Fruit fly (Drosophila melanogaster) whole organism, embryonic: ENCODE data around the gene CG10348.

Experiments
- ATbp ChIP-seq: fragments of 200-800 bp; sonication (Bioruptor generic); optimal IDR thresholded peaks from 2 replicates; lab custom pipeline; 2017; ENCODE audit warnings: missing biosample characterization, mild to moderate bottlenecking, missing genetic modification characterization, missing genetic modification reagents
- Atf3 ChIP-seq: fragments of 200-800 bp; sonication (Bioruptor generic); optimal IDR thresholded peaks from 3 replicates; lab custom pipeline; 2016; ENCODE audit warnings: missing biosample characterization, missing genetic modification characterization
- Awh ChIP-seq: fragments of 200-800 bp; sonication (Bioruptor generic); IDR thresholded peaks from 2 replicates; pipeline ENCODE4, ENCODE4 v1.3.6; 2022; ENCODE audit warnings: missing biosample characterization, missing genetic modification characterization
- B-H1 ChIP-seq: fragments of 200-800 bp; sonication (Bioruptor generic); IDR thresholded peaks from 3 replicates; pipeline ENCODE4 v1.3.6; 2022; ENCODE audit warnings: missing biosample characterization, missing genetic modification characterization
- B-H2 ChIP-seq: fragments of 200-800 bp; sonication (Bioruptor generic); optimal IDR thresholded peaks from 2 replicates; lab custom pipeline; 2018; ENCODE audit warnings: missing biosample characterization, mild to moderate bottlenecking, missing genetic modification characterization
- CG10147 ChIP-seq: fragments of 200-800 bp; sonication (Bioruptor generic); optimal IDR thresholded peaks from 2 replicates; lab custom pipeline; 2019; ENCODE audit warnings: missing biosample characterization, mild to moderate bottlenecking, missing genetic modification characterization, moderate library complexity
- CG11696 ChIP-seq: fragments of 200-800 bp; sonication (Bioruptor generic); IDR thresholded peaks from 2 replicates; pipeline ENCODE4 v1.3.6; 2022; ENCODE audit warnings: missing biosample characterization, missing genetic modification characterization
- CG12942 ChIP-seq: fragments of 200-800 bp; sonication (Bioruptor generic); optimal IDR thresholded peaks from 3 replicates; lab custom pipeline; 2016; ENCODE audit warnings: missing biosample characterization, missing genetic modification characterization
- CG14965 ChIP-seq: fragments of 200-800 bp; sonication (Bioruptor generic); optimal IDR thresholded peaks from 2 replicates; lab custom pipeline; 2016; ENCODE audit warnings: missing biosample characterization, missing genetic modification characterization, borderline replicate concordance
- CG1602 ChIP-seq: fragments of 200-800 bp; sonication (Bioruptor generic); optimal IDR thresholded peaks from 3 replicates; lab custom pipeline; 2016; ENCODE audit warnings: missing biosample characterization, missing genetic modification characterization
- CG17361 ChIP-seq: fragments of 200-800 bp; sonication (Bioruptor generic); IDR thresholded peaks from 3 replicates; pipeline ENCODE4 v1.3.6; 2022; ENCODE audit warnings: missing biosample characterization, missing genetic modification characterization
- CG18011 ChIP-seq: fragments of 200-800 bp; sonication (Bioruptor generic); optimal IDR thresholded peaks from 2 replicates; lab custom pipeline; 2017; ENCODE audit warnings: missing biosample characterization, missing genetic modification characterization, mild to moderate bottlenecking, moderate library complexity, missing genotype
- CG18262 ChIP-seq: fragments of 200-800 bp; optimal IDR thresholded peaks from 3 replicates; lab custom pipeline; 2019; ENCODE audit warnings: missing biosample characterization, mild to moderate bottlenecking, missing genetic modification characterization, moderate library complexity
- CG2889 ChIP-seq: fragments of 200-800 bp; sonication (Bioruptor generic); IDR thresholded peaks from 3 replicates; pipeline ENCODE4 v1.3.6; 2022; ENCODE audit warnings: missing biosample characterization, missing genetic modification characterization
- CG3726 ChIP-seq: fragments of 200-800 bp; sonication (Bioruptor generic); IDR thresholded peaks from 3 replicates; pipeline ENCODE4, ENCODE4 v1.3.6; 2022; ENCODE audit warnings: missing biosample characterization, missing genetic modification characterization
- CG42726 ChIP-seq: fragments of 200-800 bp; sonication (Bioruptor generic); IDR thresholded peaks from 2 replicates; pipeline ENCODE4 v1.3.6; 2022; ENCODE audit warnings: missing biosample characterization, missing genetic modification characterization; ENCODE audit not compliant: partially characterized antibody
- CG4282 ChIP-seq: fragments of 200-800 bp; sonication (Bioruptor generic); optimal IDR thresholded peaks from 2 replicates; lab custom pipeline; 2016; ENCODE audit warnings: missing biosample characterization, missing genetic modification characterization
- CG4730 ChIP-seq: fragments of 200-800 bp; sonication (Bioruptor generic); IDR thresholded peaks from 2 replicates; pipeline ENCODE4 v1.3.6; 2022; ENCODE audit warnings: missing biosample characterization, missing genetic modification characterization
- CG6254 ChIP-seq: fragments of 200-800 bp; sonication (Bioruptor generic); optimal IDR thresholded peaks from 3 replicates; lab custom pipeline; 2017; ENCODE audit warnings: mild to moderate bottlenecking, missing biosample characterization, missing genetic modification reagents, missing genetic modification characterization
- CG7357 ChIP-seq: fragments of 200-800 bp; sonication (Bioruptor generic); IDR thresholded peaks from 3 replicates; pipeline ENCODE4 v1.3.6; 2022; ENCODE audit warnings: missing biosample characterization, missing genetic modification characterization
- Dip2 ChIP-seq: fragments of 200-800 bp; sonication (Bioruptor generic); IDR thresholded peaks from 2 replicates; pipeline ENCODE4 v1.3.6; 2022; ENCODE audit warnings: missing biosample characterization, missing genetic modification characterization
- Drgx ChIP-seq: fragments of 200-800 bp; sonication (Bioruptor generic); IDR thresholded peaks from 2 replicates; pipeline ENCODE4 v1.3.6; 2022; ENCODE audit warnings: missing biosample characterization, missing genetic modification characterization
- Elba2 ChIP-seq: fragments of 200-800 bp; sonication (Bioruptor generic); optimal IDR thresholded peaks from 3 replicates; lab custom pipeline; 2016; ENCODE audit warnings: missing biosample characterization, missing genetic modification characterization
- Ets97D ChIP-seq: fragments of 200-800 bp; sonication (Bioruptor generic); optimal IDR thresholded peaks from 3 replicates; lab custom pipeline; 2016; ENCODE audit warnings: missing biosample characterization, missing genetic modification characterization
- HLHmδ ChIP-seq: fragments of 200-800 bp; sonication (Bioruptor generic); optimal IDR thresholded peaks from 2 replicates; lab custom pipeline; 2018; ENCODE audit warnings: missing biosample characterization, mild to moderate bottlenecking, missing genetic modification characterization, moderate library complexity
- Hand ChIP-seq: fragments of 200-800 bp; sonication (Bioruptor generic); optimal IDR thresholded peaks from 2 replicates; lab custom pipeline; 2017; ENCODE audit warnings: mild to moderate bottlenecking, missing biosample characterization, missing genetic modification reagents, missing genetic modification characterization
- Lim3 ChIP-seq: fragments of 200-800 bp; sonication (Bioruptor generic); IDR thresholded peaks from 2 replicates; pipeline ENCODE4 v1.3.6; 2022; ENCODE audit warnings: missing biosample characterization, missing genetic modification characterization
- Lpt ChIP-seq: fragments of >200 bp; optimal IDR thresholded peaks from 2 replicates; lab custom pipeline; 2018; ENCODE audit warnings: missing biosample characterization, missing genetic modification characterization
- MBD-R2 ChIP-seq: fragments of 200-800 bp; sonication (Bioruptor generic); IDR thresholded peaks from 2 replicates; pipeline ENCODE4 v1.3.6; 2022; ENCODE audit warnings: missing biosample characterization, missing genetic modification characterization
- Myb ChIP-seq: fragments of 200-800 bp; sonication (Bioruptor generic); optimal IDR thresholded peaks from 2 replicates; lab custom pipeline; 2016; ENCODE audit warnings: missing biosample characterization, missing genetic modification characterization
- Oli ChIP-seq: fragments of 200-800 bp; sonication (Bioruptor generic); optimal IDR thresholded peaks from 2 replicates; lab custom pipeline; 2018; ENCODE audit warnings: missing biosample characterization, mild to moderate bottlenecking, missing genetic modification characterization, moderate library complexity
- Sin3A ChIP-seq: fragments of >200 bp; optimal IDR thresholded peaks from 2 replicates; lab custom pipeline; 2018
- Stat92E ChIP-seq, 3 experiments: fragments of >200 bp in 2 of 3; fragments of 200-800 bp in 1 of 3; sonication (Bioruptor generic) in 1 of 3; optimal IDR thresholded peaks; 2 replicates each; lab custom pipeline; 2017 to 2019; ENCODE audit warnings: missing biosample characterization in 3 of 3, missing genetic modification characterization in 3 of 3, mild to moderate bottlenecking in 1 of 3, moderate library complexity in 1 of 3
- TFAM ChIP-seq: fragments of 200-800 bp; sonication (Bioruptor generic); optimal IDR thresholded peaks from 2 replicates; lab custom pipeline; 2017; ENCODE audit warnings: missing biosample characterization, missing genetic modification characterization, inconsistent platforms
- bowl ChIP-seq: fragments of 200-800 bp; sonication (Bioruptor generic); IDR thresholded peaks from 2 replicates; pipeline ENCODE4 v1.3.6; 2022; ENCODE audit warnings: missing biosample characterization, missing genetic modification characterization
- cato ChIP-seq: fragments of 200-800 bp; sonication (Bioruptor generic); optimal IDR thresholded peaks from 2 replicates; lab custom pipeline; 2016; ENCODE audit warnings: missing biosample characterization, missing genetic modification characterization, borderline replicate concordance
- ci ChIP-seq: fragments of 200-800 bp; sonication (Bioruptor generic); IDR thresholded peaks from 3 replicates; pipeline ENCODE4 v1.3.6; 2022; ENCODE audit warnings: missing biosample characterization, missing genetic modification characterization
- dati ChIP-seq: fragments of 200-800 bp; sonication (Bioruptor generic); IDR thresholded peaks from 2 replicates; pipeline ENCODE4 v1.3.6; 2022; ENCODE audit warnings: missing biosample characterization, missing genetic modification characterization
- dpn ChIP-seq, 2 experiments: fragments of 200-800 bp; sonication (Bioruptor generic); optimal IDR thresholded peaks; 3 replicates each; lab custom pipeline; 2016; ENCODE audit warnings: missing biosample characterization in 2 of 2, missing genetic modification characterization in 2 of 2
- gro ChIP-seq: fragments of 200-800 bp; sonication (Bioruptor generic); optimal IDR thresholded peaks from 2 replicates; lab custom pipeline; 2016; ENCODE audit warnings: missing biosample characterization, missing genetic modification characterization
- hbn ChIP-seq: fragments of 200-800 bp; sonication (Bioruptor generic); IDR thresholded peaks from 2 replicates; pipeline ENCODE4 v1.3.6; 2022; ENCODE audit warnings: missing biosample characterization, missing genetic modification characterization; ENCODE audit not compliant: partially characterized antibody
- ind ChIP-seq: fragments of 200-800 bp; sonication (Bioruptor generic); optimal IDR thresholded peaks from 3 replicates; lab custom pipeline; 2016; ENCODE audit warnings: missing biosample characterization, missing genetic modification characterization
- jumu ChIP-seq: fragments of 200-800 bp; sonication (Bioruptor generic); optimal IDR thresholded peaks from 3 replicates; lab custom pipeline; 2016; ENCODE audit warnings: missing biosample characterization, missing genetic modification characterization
- kni ChIP-seq: fragments of 200-800 bp; sonication (Bioruptor generic); optimal IDR thresholded peaks from 3 replicates; lab custom pipeline; 2017; ENCODE audit warnings: mild to moderate bottlenecking, missing biosample characterization, missing genetic modification reagents, missing genetic modification characterization
- nerfin-2 ChIP-seq: fragments of 200-800 bp; sonication (Bioruptor generic); IDR thresholded peaks from 2 replicates; pipeline ENCODE4 v1.3.6; 2022; ENCODE audit warnings: missing biosample characterization, missing genetic modification characterization; ENCODE audit not compliant: partially characterized antibody
- pzg ChIP-seq: fragments of 200-800 bp; sonication (Bioruptor generic); optimal IDR thresholded peaks from 3 replicates; lab custom pipeline; 2018; ENCODE audit warnings: missing biosample characterization, mild to moderate bottlenecking, missing genetic modification characterization, moderate library complexity
- sim ChIP-seq: fragments of 200-800 bp; sonication (Bioruptor generic); IDR thresholded peaks from 2 replicates; pipeline ENCODE4 v1.3.6; 2022; ENCODE audit warnings: missing biosample characterization, missing genetic modification characterization
- sisA ChIP-seq: fragments of 200-800 bp; sonication (Bioruptor generic); IDR thresholded peaks from 2 replicates; pipeline ENCODE4 v1.3.6; 2022; ENCODE audit warnings: missing biosample characterization, missing genetic modification characterization
- tgo ChIP-seq: fragments of 200-800 bp; sonication (Bioruptor generic); IDR thresholded peaks from 3 replicates; pipeline ENCODE4 v1.3.6; 2022; ENCODE audit warnings: missing biosample characterization, missing genetic modification characterization

Gene CG10348

DNA sequence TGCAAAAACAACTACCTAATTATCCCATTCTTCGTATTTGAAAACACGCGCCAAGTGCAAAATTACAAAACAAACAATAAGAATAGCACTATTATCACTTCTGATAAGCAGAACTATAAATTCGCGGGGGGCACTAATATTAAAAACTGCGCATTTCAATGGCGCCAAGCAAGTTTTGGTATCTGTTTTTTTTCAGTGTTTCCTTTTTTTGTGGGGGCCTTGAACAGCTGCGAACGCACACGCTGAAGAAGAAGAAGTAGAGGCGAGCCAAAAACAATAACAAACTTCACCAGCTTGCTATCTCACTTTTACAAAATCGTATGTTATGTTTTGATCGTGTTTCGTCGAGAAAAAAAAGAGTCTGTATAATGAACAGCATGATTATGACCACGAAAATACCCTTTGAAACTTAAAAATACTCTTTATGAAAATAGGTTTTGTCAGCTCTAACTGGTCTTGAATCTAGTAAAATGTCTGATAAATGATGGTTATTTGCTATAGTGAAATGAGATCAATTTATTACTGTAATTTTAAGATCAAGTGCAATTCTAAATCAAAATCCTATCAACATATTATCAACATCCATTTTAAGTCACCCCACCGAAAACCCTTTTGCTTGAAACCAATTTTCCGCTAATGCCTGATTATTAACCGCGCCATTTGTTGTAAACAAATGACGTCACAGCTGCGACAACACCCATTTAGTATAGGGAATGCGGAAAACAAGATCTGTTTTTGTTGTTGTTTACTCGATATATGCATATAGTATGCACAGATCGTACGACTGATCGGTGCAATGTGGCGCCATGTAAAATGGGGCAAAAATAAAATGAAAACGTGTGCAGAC lies 38.2 kb downstream of the CG10348 start (continued):
- TF ChIP-seq Hand: peak; percentile 10
- peak; percentile 8 for TF ChIP-seq Oli (tag; lab: Kevin White, UChicago)
- peak; percentile 75 for TF ChIP-seq B-H2 (GFP tag; lab: Kevin White, UChicago)
- peak; percentile 67 for TF ChIP-seq tgo
- TF ChIP-seq CG6254 (GFP tag; lab: Kevin White, UChicago): peak; percentile 47
- peak; percentile 66 to 74 for TF ChIP-seq dpn (GFP tag; optimal IDR thresholded peaks at IDR 0.05; lab: Kevin White, UChicago)
- peak; percentile 39 for TF ChIP-seq CG1602 (GFP tag; lab: Kevin White, UChicago)
- TF ChIP-seq CG10147 (GFP tag; lab: Kevin White, UChicago): peak; percentile 14
- no peak for TF ChIP-seq kni (GFP tag; lab: Kevin White, UChicago)
- peak; percentile 10 for TF ChIP-seq TFAM (GFP tag; lab: Kevin White, UChicago)
- TF ChIP-seq CG14965 (GFP tag; lab: Kevin White, UChicago): no peak
- TF ChIP-seq CG7357: peak; percentile 40; the same call in 1 of the 3 replicates
- TF ChIP-seq nerfin-2 (GFP tag; lab: Robert Waterston, UW): no peak
- TF ChIP-seq ATbp (GFP tag; lab: Kevin White, UChicago): no peak
- peak; percentile 44 for TF ChIP-seq CG18011 (GFP tag; lab: Kevin White, UChicago)
- TF ChIP-seq CG18262 (tag; lab: Kevin White, UChicago): peak; percentile 62
- peak; percentile 20 for TF ChIP-seq B-H1 (GFP tag; lab: Robert Waterston, UW)
- TF ChIP-seq Drgx (GFP tag; lab: Robert Waterston, UW): peak; percentile 43; the same call in 1 of the 2 replicates
- TF ChIP-seq pzg: no peak
- no peak; the same call in 1 of the 2 replicates for TF ChIP-seq sim (GFP tag; lab: Robert Waterston, UW)
- TF ChIP-seq Atf3: peak; percentile 9
- no peak for TF ChIP-seq Dip2 (GFP tag; lab: Robert Waterston, UW)
- peak; percentile 85 for TF ChIP-seq ci (GFP tag; lab: Robert Waterston, UW)
- no peak for TF ChIP-seq dati (GFP tag; lab: Robert Waterston, UW)
- TF ChIP-seq CG17361 (GFP tag; lab: Robert Waterston, UW): peak; percentile 71
- TF ChIP-seq cato (GFP tag; lab: Kevin White, UChicago): peak; percentile 2
- TF ChIP-seq Stat92E (GFP tag; optimal IDR thresholded peaks at IDR 0.05; lab: Kevin White, UChicago): no peak
- peak; percentile 60 for TF ChIP-seq MBD-R2 (GFP tag; lab: Robert Waterston, UW)
- peak; percentile 31 for TF ChIP-seq CG12942 (GFP tag; lab: Kevin White, UChicago)
- no peak for TF ChIP-seq Lim3 (GFP tag; lab: Robert Waterston, UW)
- peak; percentile 72 for TF ChIP-seq Elba2
- TF ChIP-seq CG2889 (GFP tag; lab: Robert Waterston, UW): peak; percentile 63; the same call in 1 of the 3 replicates
- peak; percentile 54; the same call in 1 of the 2 replicates for TF ChIP-seq sisA (GFP tag; lab: Robert Waterston, UW)
- TF ChIP-seq Awh (GFP tag; lab: Robert Waterston, UW): 0 out of 2 replicates have a peak, but pooled peaks have one; percentile 33
- TF ChIP-seq bowl (GFP tag; lab: Robert Waterston, UW): no peak
- TF ChIP-seq CG4730 (GFP tag; lab: Robert Waterston, UW): peak; percentile 61
- TF ChIP-seq CG42726 (GFP tag; lab: Robert Waterston, UW): no peak
- TF ChIP-seq Sin3A: no peak
- no peak for TF ChIP-seq CG3726 (GFP tag; lab: Robert Waterston, UW)
- peak; percentile 66 for TF ChIP-seq ind
- TF ChIP-seq CG4282 (GFP tag; lab: Kevin White, UChicago): peak; percentile 18
- TF ChIP-seq CG11696 (GFP tag; lab: Robert Waterston, UW): peak; percentile 46; the same call in 1 of the 2 replicates
- peak; percentile 76 for TF ChIP-seq gro
- peak; percentile 40 for TF ChIP-seq Myb (GFP tag; lab: Kevin White, UChicago)
- no peak for TF ChIP-seq Lpt (GFP tag; lab: Kevin White, UChicago)
- no peak for TF ChIP-seq HLHmδ (GFP tag; lab: Kevin White, UChicago)
- TF ChIP-seq jumu: peak; percentile 67
- no peak for TF ChIP-seq hbn
- peak; percentile 57 for TF ChIP-seq Ets97D
